Fruit fly (Drosophila melanogaster): Measurements from ENCODE around the gene CG3544.
A peak's percentile ranks its signal among the peaks of the same experiment; 100 is the strongest.

- peak; percentile 56 for TF ChIP-seq pan (optimal IDR thresholded peaks at IDR 0.05)
- no peak for TF ChIP-seq psq (optimal IDR thresholded peaks at IDR 0.05)
Measured at dm6 chr2L:837989-838388, 53.9 kb downstream of the CG3544 start.
